Fruit fly (Drosophila melanogaster) whole organism, wandering third instar larva: ENCODE measurements around the gene Ada2a.
A peak's percentile ranks its signal among the peaks of the same experiment; 100 is the strongest.

Experiments
- Abd-B ChIP-seq: fragments of >200 bp; optimal IDR thresholded peaks from 2 replicates; lab custom pipeline; 2017; ENCODE audit warnings: missing biosample characterization, missing genetic modification characterization
- CG32264 ChIP-seq: fragments of 200-800 bp; sonication (Bioruptor generic); optimal IDR thresholded peaks from 2 replicates; lab custom pipeline; 2016; ENCODE audit warnings: missing biosample characterization, missing genetic modification characterization
- CG9705 ChIP-seq: fragments of 200-800 bp; sonication (Bioruptor generic); optimal IDR thresholded peaks from 2 replicates; lab custom pipeline; 2018; ENCODE audit warnings: missing biosample characterization, mild to moderate bottlenecking, missing genetic modification characterization
- CrebA ChIP-seq: fragments of 200-800 bp; sonication (Bioruptor generic); optimal IDR thresholded peaks from 2 replicates; lab custom pipeline; 2016; ENCODE audit warnings: missing biosample characterization, mild to moderate bottlenecking, missing genetic modification characterization, borderline replicate concordance
- Dfd ChIP-seq: fragments of >200 bp; optimal IDR thresholded peaks from 2 replicates; lab custom pipeline; 2017; ENCODE audit warnings: missing biosample characterization, missing genetic modification characterization
- Dif ChIP-seq: fragments of 200-275, 200-300 bp; sonication (Bioruptor generic); optimal IDR thresholded peaks from 2 replicates; lab custom pipeline; 2018; ENCODE audit warnings: missing biosample characterization, missing genetic modification characterization; ENCODE audit not compliant: partially characterized antibody
- GATAd ChIP-seq: sonication (Bioruptor generic); optimal IDR thresholded peaks from 2 replicates; lab custom pipeline; 2016; ENCODE audit warnings: missing biosample characterization, missing genetic modification characterization
- HLH106 ChIP-seq: fragments of 200-800 bp; optimal IDR thresholded peaks from 3 replicates; lab custom pipeline; 2019; ENCODE audit warnings: missing biosample characterization, mild to moderate bottlenecking, missing genetic modification characterization, moderate library complexity
- Hnf4 ChIP-seq: fragments of 200-800 bp; sonication (Bioruptor generic); optimal IDR thresholded peaks from 2 replicates; lab custom pipeline; 2016; ENCODE audit warnings: missing biosample characterization, mild to moderate bottlenecking, missing genetic modification characterization
- Hr78 ChIP-seq: fragments of >200 bp; optimal IDR thresholded peaks from 2 replicates; lab custom pipeline; 2017; ENCODE audit warnings: missing biosample characterization, missing genetic modification characterization
- Hr83 ChIP-seq: fragments of 200-300 bp; sonication (Bioruptor generic); optimal IDR thresholded peaks from 2 replicates; lab custom pipeline; 2016; ENCODE audit warnings: missing biosample characterization, mild to moderate bottlenecking, missing genetic modification characterization, moderate library complexity; ENCODE audit not compliant: poor library complexity, severe bottlenecking
- Jra ChIP-seq: sonication (Bioruptor generic); optimal IDR thresholded peaks from 2 replicates; lab custom pipeline; 2016; ENCODE audit warnings: missing biosample characterization, missing genetic modification characterization
- Mio ChIP-seq: sonication (Bioruptor generic); optimal IDR thresholded peaks from 2 replicates; lab custom pipeline; 2016; ENCODE audit warnings: missing biosample characterization, missing genetic modification characterization
- N ChIP-seq: fragments of >200 bp; optimal IDR thresholded peaks from 2 replicates; lab custom pipeline; 2018; ENCODE audit warnings: missing biosample characterization, missing external identifiers, missing genetic modification characterization
- OdsH ChIP-seq: fragments of 200-800 bp; sonication (Bioruptor generic); optimal IDR thresholded peaks from 2 replicates; lab custom pipeline; 2016; ENCODE audit warnings: missing biosample characterization, mild to moderate bottlenecking, missing genetic modification characterization
- Rel ChIP-seq, 2 experiments: fragments of 200-800 bp; sonication (Bioruptor generic) in 1 of 2; optimal IDR thresholded peaks; 2 replicates in 1 of 2; 3 replicates in 1 of 2; lab custom pipeline; 2016 to 2019; ENCODE audit warnings: mild to moderate bottlenecking in 2 of 2, missing biosample characterization in 2 of 2, missing genetic modification characterization in 2 of 2, moderate library complexity in 1 of 2
- Sp1 ChIP-seq: fragments of 200-800 bp; sonication (Bioruptor generic); optimal IDR thresholded peaks from 3 replicates; lab custom pipeline; 2019; ENCODE audit warnings: missing biosample characterization, mild to moderate bottlenecking, missing genetic modification characterization, moderate library complexity
- Vsx2 ChIP-seq: fragments of 200-300, 225-300 bp; sonication (Bioruptor generic); optimal IDR thresholded peaks from 2 replicates; lab custom pipeline; 2018; ENCODE audit warnings: missing biosample characterization, missing genetic modification characterization; ENCODE audit not compliant: partially characterized antibody
- br ChIP-seq: fragments of 200-800 bp; sonication (Bioruptor generic); optimal IDR thresholded peaks from 2 replicates; lab custom pipeline; 2016; ENCODE audit warnings: missing biosample characterization, missing genetic modification characterization
- brk ChIP-seq: fragments of 200-800 bp; sonication (Bioruptor generic); optimal IDR thresholded peaks from 2 replicates; lab custom pipeline; 2016; ENCODE audit warnings: missing biosample characterization, mild to moderate bottlenecking, missing genetic modification characterization
- dl ChIP-seq, 2 experiments: fragments of 175-275, 200-275 bp in 1 of 2; fragments of 200-275 bp in 1 of 2; sonication (Bioruptor generic); optimal IDR thresholded peaks; lab custom pipeline; 2018; ENCODE audit warnings: mild to moderate bottlenecking in 2 of 2, missing biosample characterization in 2 of 2, missing genetic modification characterization in 2 of 2, moderate library complexity in 2 of 2; ENCODE audit not compliant: partially characterized antibody in 2 of 2, insufficient read depth in 1 of 2
- dmrt93B ChIP-seq: fragments of 200-800 bp; sonication (Bioruptor generic); optimal IDR thresholded peaks from 2 replicates; lab custom pipeline; 2018; ENCODE audit warnings: missing biosample characterization, mild to moderate bottlenecking, missing genetic modification characterization
- dsf ChIP-seq: sonication (Bioruptor generic); optimal IDR thresholded peaks from 2 replicates; lab custom pipeline; 2016; ENCODE audit warnings: missing biosample characterization, missing genetic modification characterization, borderline replicate concordance
- ey ChIP-seq: fragments of 200-800 bp; sonication (Bioruptor generic); optimal IDR thresholded peaks from 2 replicates; lab custom pipeline; 2016; ENCODE audit warnings: missing biosample characterization, missing genetic modification characterization
- foxo ChIP-seq, 2 experiments: fragments of 200-800 bp; sonication (Bioruptor generic); optimal IDR thresholded peaks; 2 replicates in 1 of 2; 3 replicates in 1 of 2; lab custom pipeline; 2016 to 2017; ENCODE audit warnings: missing biosample characterization in 2 of 2, missing genetic modification characterization in 2 of 2
- fru ChIP-seq: fragments of 200-800 bp; sonication (Bioruptor generic); optimal IDR thresholded peaks from 3 replicates; lab custom pipeline; 2016; ENCODE audit warnings: missing biosample characterization, mild to moderate bottlenecking, missing genetic modification characterization
- h ChIP-seq: fragments of 200-800 bp; sonication (Bioruptor generic); optimal IDR thresholded peaks from 3 replicates; lab custom pipeline; 2016; ENCODE audit warnings: missing biosample characterization, mild to moderate bottlenecking, missing genetic modification characterization
- jim ChIP-seq: fragments of 175-275, 200-325 bp; sonication (Bioruptor generic); optimal IDR thresholded peaks from 2 replicates; lab custom pipeline; 2016; ENCODE audit warnings: missing biosample characterization, mild to moderate bottlenecking, missing genetic modification characterization
- lola ChIP-seq: fragments of >200 bp; optimal IDR thresholded peaks from 2 replicates; lab custom pipeline; 2017; ENCODE audit warnings: missing biosample characterization, missing genetic modification characterization
- pan ChIP-seq: fragments of >200 bp; optimal IDR thresholded peaks from 2 replicates; lab custom pipeline; 2017
- psq ChIP-seq: fragments of 200-800 bp; sonication (Bioruptor generic); optimal IDR thresholded peaks from 3 replicates; lab custom pipeline; 2017; ENCODE audit warnings: missing biosample characterization, mild to moderate bottlenecking, missing genetic modification characterization, moderate library complexity
- sage ChIP-seq: fragments of 200-800 bp; sonication (Bioruptor generic); optimal IDR thresholded peaks from 2 replicates; lab custom pipeline; 2016; ENCODE audit warnings: missing biosample characterization, mild to moderate bottlenecking, missing genetic modification characterization
- sv ChIP-seq: fragments of 200-800 bp; sonication (Bioruptor generic); optimal IDR thresholded peaks from 3 replicates; lab custom pipeline; 2016; ENCODE audit warnings: missing biosample characterization, missing genetic modification characterization
- tai ChIP-seq: sonication (Bioruptor generic); optimal IDR thresholded peaks from 2 replicates; lab custom pipeline; 2016; ENCODE audit warnings: missing biosample characterization, missing genetic modification characterization
- woc ChIP-seq: sonication (Bioruptor generic); optimal IDR thresholded peaks from 2 replicates; lab custom pipeline; 2016; ENCODE audit warnings: missing biosample characterization, mild to moderate bottlenecking, missing genetic modification characterization

The Ada2a gene

DNA sequence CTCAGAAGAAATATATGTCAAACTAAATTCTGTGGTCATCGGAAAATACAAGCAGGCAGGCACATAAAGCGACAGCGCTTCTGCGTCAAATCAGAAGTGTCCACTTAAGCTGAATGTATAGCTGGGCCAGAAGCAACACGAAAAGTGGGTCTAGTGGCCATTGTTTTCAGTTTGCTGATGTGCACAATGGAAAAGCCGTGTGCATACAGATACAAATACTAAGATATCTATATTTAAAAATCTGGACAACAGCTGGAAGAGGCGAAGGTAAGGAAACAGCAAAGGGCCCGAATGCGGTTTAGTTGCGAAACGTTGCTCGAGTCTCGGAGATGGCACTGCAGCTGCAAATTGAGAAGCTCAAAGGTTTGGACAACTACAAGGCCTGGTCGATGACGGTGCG is 4.5 kb downstream of the Ada2a start, which contains the start of gene CG18598:
Gene CG18598 (plus strand): TSS at position 301 of the 400 bp plus-strand sequence.
- no peak for TF ChIP-seq CrebA (GFP tag; lab: Kevin White, UChicago)
- TF ChIP-seq OdsH (GFP tag; lab: Kevin White, UChicago): no peak
- no peak for TF ChIP-seq psq (GFP tag; lab: Kevin White, UChicago)

dm6 chr3R:18249268-18249667 is 6.0 kb downstream of the Ada2a start:
- peak; percentile 69 for TF ChIP-seq N (GFP tag; lab: Kevin White, UChicago)
- TF ChIP-seq psq (GFP tag; lab: Kevin White, UChicago): peak; percentile 22
- TF ChIP-seq Hr83 (GFP tag; lab: Kevin White, UChicago): peak; percentile 16
- no peak for TF ChIP-seq Rel (GFP tag; optimal IDR thresholded peaks at IDR 0.05; lab: Kevin White, UChicago)
- peak; percentile 10 for TF ChIP-seq Rel (tag; optimal IDR thresholded peaks at IDR 0.05; lab: Kevin White, UChicago)
- peak; percentile 69 for TF ChIP-seq Dif (GFP tag; lab: Kevin White, UChicago)
- peak in 1 of 2 experiments; percentile 41 for TF ChIP-seq dl (GFP tag; optimal IDR thresholded peaks at IDR 0.05; lab: Kevin White, UChicago; ENCODE audit: insufficient read depth in 1 of 2, partially characterized antibody in 2 of 2)
- no peak for TF ChIP-seq Hr78 (GFP tag; lab: Kevin White, UChicago)
- no peak for TF ChIP-seq pan (lab: Kevin White, UChicago)

DNA sequence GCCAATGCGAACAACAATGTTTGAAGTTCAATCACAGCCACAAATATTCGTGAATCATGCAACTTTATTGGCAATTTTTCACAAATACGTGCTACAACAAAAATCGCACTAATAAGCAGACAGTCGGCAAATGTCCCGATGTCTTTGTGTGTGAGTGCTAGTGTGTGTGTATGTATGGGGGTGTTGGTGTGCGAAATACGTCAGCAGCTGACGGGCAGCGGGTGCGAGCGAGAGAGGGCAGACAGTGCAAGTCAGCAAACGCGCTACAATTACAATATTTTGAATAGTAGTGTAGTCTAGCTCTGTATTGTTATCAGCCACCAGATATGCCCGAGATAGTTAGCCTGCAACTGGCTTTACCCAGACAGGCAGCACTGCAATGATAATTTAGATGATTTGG is 9.2 kb downstream of the Ada2a start:
- TF ChIP-seq sage: no peak
- TF ChIP-seq Rel (GFP tag; optimal IDR thresholded peaks at IDR 0.05; lab: Kevin White, UChicago): no peak
- peak; percentile 14 for TF ChIP-seq Rel (tag; optimal IDR thresholded peaks at IDR 0.05; lab: Kevin White, UChicago)

dm6 chr3R:18245044-18245596 is 10.2 kb downstream of the Ada2a start:
- TF ChIP-seq OdsH (GFP tag; lab: Kevin White, UChicago): no peak
- no peak for TF ChIP-seq dsf (GFP tag; lab: Kevin White, UChicago)
- no peak for TF ChIP-seq psq (GFP tag; lab: Kevin White, UChicago)
- TF ChIP-seq GATAd (GFP tag; lab: Kevin White, UChicago): no peak
- no peak for TF ChIP-seq HLH106 (tag; lab: Kevin White, UChicago)
- TF ChIP-seq dmrt93B (GFP tag; lab: Kevin White, UChicago): no peak
- TF ChIP-seq CG32264 (GFP tag; lab: Kevin White, UChicago): no peak
- no peak for TF ChIP-seq dl (GFP tag; optimal IDR thresholded peaks at IDR 0.05; lab: Kevin White, UChicago; ENCODE audit: insufficient read depth in 1 of 2, partially characterized antibody in 2 of 2)
- no peak for TF ChIP-seq Dfd (GFP tag; lab: Kevin White, UChicago)
- no peak for TF ChIP-seq tai
- no peak for TF ChIP-seq Abd-B
- TF ChIP-seq, all 38 proteins: peak for 0

DNA sequence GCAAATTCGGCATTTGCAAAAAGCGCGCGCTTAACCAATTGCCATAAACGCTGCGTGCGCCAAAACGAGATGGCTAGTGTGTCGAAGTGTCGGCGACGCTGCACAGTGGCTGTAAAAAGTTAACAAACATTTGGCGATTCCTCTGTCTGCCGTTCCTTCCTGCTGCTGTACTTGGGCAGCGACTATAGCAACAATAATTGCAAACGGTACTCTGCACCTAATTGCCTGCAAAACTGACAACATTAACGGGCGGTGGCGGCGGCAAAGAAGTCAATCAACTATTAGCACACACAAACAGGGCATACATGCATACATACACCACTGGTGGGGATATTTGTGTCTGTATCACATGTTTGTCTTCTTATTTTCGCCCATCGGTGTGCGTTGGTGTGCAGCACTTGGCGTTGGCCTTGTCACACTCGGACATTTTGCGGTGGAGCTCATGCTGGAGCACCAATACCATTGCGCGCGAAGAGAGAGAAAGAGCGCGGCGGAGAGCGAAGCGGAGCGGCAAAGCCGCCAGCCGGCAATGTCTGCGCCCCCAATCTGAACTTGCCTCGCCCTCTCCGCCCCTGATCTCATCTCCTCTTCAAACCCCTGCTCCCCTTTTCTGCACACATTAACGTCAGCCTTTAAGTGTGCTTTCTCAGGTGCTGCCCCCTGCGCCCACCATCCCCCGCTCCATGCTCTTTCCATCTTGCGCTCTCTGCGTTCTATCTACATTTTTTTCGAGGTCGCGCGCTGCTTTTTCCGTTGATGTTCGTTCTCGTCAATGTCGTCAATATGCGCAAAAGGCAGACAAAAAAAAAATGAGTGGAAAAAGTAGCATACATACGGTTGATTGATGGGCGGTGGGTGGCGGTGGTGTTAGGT is 10.9 kb downstream of the Ada2a start:
- TF ChIP-seq lola (GFP tag; lab: Kevin White, UChicago): no peak
- no peak for TF ChIP-seq dsf (GFP tag; lab: Kevin White, UChicago)
- peak; percentile 86 for TF ChIP-seq Hr83 (GFP tag; lab: Kevin White, UChicago)
- peak; percentile 31 for TF ChIP-seq br
- no peak for TF ChIP-seq CG32264 (GFP tag; lab: Kevin White, UChicago)
- TF ChIP-seq ey (GFP tag; lab: Kevin White, UChicago): no peak
- peak; percentile 16 for TF ChIP-seq Jra (GFP tag; lab: Kevin White, UChicago)
- TF ChIP-seq sage: no peak
- TF ChIP-seq Hnf4 (GFP tag; lab: Kevin White, UChicago): peak; percentile 31
- no peak for TF ChIP-seq CrebA (GFP tag; lab: Kevin White, UChicago)
- peak; percentile 70 for TF ChIP-seq N (GFP tag; lab: Kevin White, UChicago)
- no peak for TF ChIP-seq GATAd (GFP tag; lab: Kevin White, UChicago)
- no peak for TF ChIP-seq dmrt93B (GFP tag; lab: Kevin White, UChicago)
- no peak for TF ChIP-seq sv
- TF ChIP-seq woc (GFP tag; lab: Kevin White, UChicago): peak; percentile 49
- peak; percentile 91 for TF ChIP-seq psq (GFP tag; lab: Kevin White, UChicago)
- TF ChIP-seq Hr78 (GFP tag; lab: Kevin White, UChicago): peak; percentile 36
- peak; percentile 40 for TF ChIP-seq fru (GFP tag; lab: Kevin White, UChicago)
- TF ChIP-seq Sp1 (GFP tag; lab: Kevin White, UChicago): no peak
- TF ChIP-seq Dfd (GFP tag; lab: Kevin White, UChicago): no peak
- peak; percentile 97 for TF ChIP-seq Dif (GFP tag; lab: Kevin White, UChicago)
- no peak for TF ChIP-seq Vsx2 (GFP tag; lab: Kevin White, UChicago)
- TF ChIP-seq brk (GFP tag; lab: Kevin White, UChicago): no peak
- peak; percentile 73 for TF ChIP-seq h (GFP tag; lab: Kevin White, UChicago)
- no peak for TF ChIP-seq CG9705 (GFP tag; lab: Kevin White, UChicago)
- peak in 1 of 2 experiments; percentile 23 for TF ChIP-seq foxo (GFP tag; optimal IDR thresholded peaks at IDR 0.05; lab: Kevin White, UChicago)
- TF ChIP-seq Mio (GFP tag; lab: Kevin White, UChicago): no peak
- TF ChIP-seq tai: no peak
- TF ChIP-seq dl (GFP tag; optimal IDR thresholded peaks at IDR 0.05; lab: Kevin White, UChicago; ENCODE audit: insufficient read depth in 1 of 2, partially characterized antibody in 2 of 2): peak; percentile 94 to 97
- no peak for TF ChIP-seq jim (GFP tag; lab: Kevin White, UChicago)
